Fruit fly (Drosophila melanogaster) whole organism, embryonic: ENCODE results near the gene Alh.

ENCODE experiments used
- Awh ChIP-seq: fragments of 200-800 bp; sonication (Bioruptor generic); IDR thresholded peaks from 2 replicates; pipeline ENCODE4, ENCODE4 v1.3.6; 2022; ENCODE audit warnings: missing biosample characterization, missing genetic modification characterization
- BtbVII ChIP-seq: fragments of 200-800 bp; sonication (Bioruptor generic); optimal IDR thresholded peaks from 3 replicates; lab custom pipeline; 2017; ENCODE audit warnings: missing biosample characterization, mild to moderate bottlenecking, missing genetic modification characterization
- CG10267 ChIP-seq: fragments of 200-800 bp; sonication (Bioruptor generic); optimal IDR thresholded peaks from 2 replicates; lab custom pipeline; 2018; ENCODE audit warnings: missing biosample characterization, mild to moderate bottlenecking, missing genetic modification characterization, moderate library complexity
- CG10959 ChIP-seq: fragments of 200-800 bp; sonication (Bioruptor generic); IDR thresholded peaks from 2 replicates; pipeline ENCODE4 v1.3.6; 2022; ENCODE audit warnings: missing biosample characterization, missing genetic modification characterization
- CG12155 ChIP-seq: fragments of 200-800 bp; sonication (Bioruptor generic); optimal IDR thresholded peaks from 3 replicates; lab custom pipeline; 2016; ENCODE audit warnings: missing biosample characterization, missing genetic modification characterization
- CG14014 ChIP-seq: fragments of 200-800 bp; sonication (Bioruptor generic); IDR thresholded peaks from 2 replicates; pipeline ENCODE4 v1.3.6; 2022; ENCODE audit warnings: missing biosample characterization, missing genetic modification characterization
- CG15479 ChIP-seq: fragments of 200-800 bp; sonication (Bioruptor generic); optimal IDR thresholded peaks from 3 replicates; lab custom pipeline; 2019; ENCODE audit warnings: missing biosample characterization, mild to moderate bottlenecking, missing genetic modification characterization, moderate library complexity
- CG1602 ChIP-seq: fragments of 200-800 bp; sonication (Bioruptor generic); optimal IDR thresholded peaks from 3 replicates; lab custom pipeline; 2016; ENCODE audit warnings: missing biosample characterization, missing genetic modification characterization
- CG17385 ChIP-seq: fragments of 200-800 bp; sonication (Bioruptor generic); optimal IDR thresholded peaks from 3 replicates; lab custom pipeline; 2018; ENCODE audit warnings: missing biosample characterization, mild to moderate bottlenecking, missing genetic modification characterization
- CG2116 ChIP-seq: fragments of 200-800 bp; sonication (Bioruptor generic); optimal IDR thresholded peaks from 3 replicates; lab custom pipeline; 2018; ENCODE audit warnings: missing biosample characterization, mild to moderate bottlenecking, missing genetic modification characterization
- CG30020 ChIP-seq: fragments of 200-800 bp; optimal IDR thresholded peaks from 2 replicates; lab custom pipeline; 2019; ENCODE audit warnings: missing biosample characterization, mild to moderate bottlenecking, missing genetic modification characterization, moderate library complexity
- CG33557 ChIP-seq: fragments of 200-800 bp; sonication (Bioruptor generic); optimal IDR thresholded peaks from 2 replicates; lab custom pipeline; 2019; ENCODE audit warnings: missing biosample characterization, mild to moderate bottlenecking, missing genetic modification characterization, moderate library complexity
- CG3838 ChIP-seq: fragments of 200-800 bp; sonication (Bioruptor generic); optimal IDR thresholded peaks from 3 replicates; lab custom pipeline; 2016; ENCODE audit warnings: missing biosample characterization, missing genetic modification characterization
- CG4328 ChIP-seq: fragments of 200-800 bp; sonication (Bioruptor generic); optimal IDR thresholded peaks from 3 replicates; lab custom pipeline; 2017; ENCODE audit warnings: missing biosample characterization, missing genetic modification reagents, missing genetic modification characterization
- CG4404 ChIP-seq: fragments of 200-800 bp; sonication (Bioruptor generic); IDR thresholded peaks from 2 replicates; pipeline ENCODE4 v1.3.6; 2022; ENCODE audit warnings: missing biosample characterization, missing genetic modification characterization
- CG4820 ChIP-seq: fragments of 200-800 bp; sonication (Bioruptor generic); optimal IDR thresholded peaks from 3 replicates; lab custom pipeline; 2016; ENCODE audit warnings: missing biosample characterization, missing genetic modification characterization
- CG7839 ChIP-seq: fragments of 200-800 bp; sonication (Bioruptor generic); optimal IDR thresholded peaks from 3 replicates; lab custom pipeline; 2018; ENCODE audit warnings: missing biosample characterization, mild to moderate bottlenecking, missing genetic modification characterization, moderate library complexity
- CG8089 ChIP-seq: fragments of 200-800 bp; sonication (Bioruptor generic); optimal IDR thresholded peaks from 3 replicates; lab custom pipeline; 2016; ENCODE audit warnings: missing biosample characterization, missing genetic modification characterization
- CG8388 ChIP-seq: fragments of 200-800 bp; sonication (Bioruptor generic); optimal IDR thresholded peaks from 2 replicates; lab custom pipeline; 2019; ENCODE audit warnings: missing biosample characterization, mild to moderate bottlenecking, missing genetic modification characterization, moderate library complexity
- D19B ChIP-seq: fragments of 200-800 bp; sonication (Bioruptor generic); optimal IDR thresholded peaks from 2 replicates; lab custom pipeline; 2017; ENCODE audit warnings: missing biosample characterization, mild to moderate bottlenecking, missing genetic modification characterization
- Dbx ChIP-seq: fragments of 200-800 bp; sonication (Bioruptor generic); IDR thresholded peaks from 3 replicates; pipeline ENCODE4 v1.3.6; 2022; ENCODE audit warnings: missing biosample characterization, missing genetic modification characterization
- Drgx ChIP-seq: fragments of 200-800 bp; sonication (Bioruptor generic); IDR thresholded peaks from 2 replicates; pipeline ENCODE4 v1.3.6; 2022; ENCODE audit warnings: missing biosample characterization, missing genetic modification characterization
- Nf-YA ChIP-seq: fragments of 200-800 bp; sonication (Bioruptor generic); IDR thresholded peaks from 2 replicates; pipeline ENCODE4 v1.3.6; 2022; ENCODE audit warnings: missing biosample characterization, missing genetic modification characterization
- Nf-YC ChIP-seq: fragments of 200-800 bp; optimal IDR thresholded peaks from 3 replicates; lab custom pipeline; 2019; ENCODE audit warnings: missing biosample characterization, mild to moderate bottlenecking, missing genetic modification characterization, moderate library complexity
- Opbp ChIP-seq: fragments of 200-800 bp; sonication (Bioruptor generic); IDR thresholded peaks from 3 replicates; pipeline ENCODE4 v1.3.6; 2022; ENCODE audit warnings: missing biosample characterization, missing genetic modification characterization; ENCODE audit not compliant: partially characterized antibody
- Rx ChIP-seq: fragments of 200-800 bp; sonication (Bioruptor generic); IDR thresholded peaks from 2 replicates; pipeline ENCODE4 v1.3.6; 2022; ENCODE audit warnings: missing biosample characterization, missing genetic modification characterization
- Six4 ChIP-seq: fragments of 200-800 bp; sonication (Bioruptor generic); optimal IDR thresholded peaks from 2 replicates; lab custom pipeline; 2016; ENCODE audit warnings: missing biosample characterization, missing genetic modification characterization
- Usf ChIP-seq: fragments of 200-800 bp; sonication (Bioruptor generic); optimal IDR thresholded peaks from 2 replicates; lab custom pipeline; 2017; ENCODE audit warnings: missing genotype, missing biosample characterization, missing genetic modification characterization
- ac ChIP-seq: fragments of 200-800 bp; sonication (Bioruptor generic); optimal IDR thresholded peaks from 3 replicates; lab custom pipeline; 2017; ENCODE audit warnings: missing biosample characterization, mild to moderate bottlenecking, missing genetic modification characterization
- az2 ChIP-seq: fragments of 200-800 bp; sonication (Bioruptor generic); optimal IDR thresholded peaks from 3 replicates; lab custom pipeline; 2016; ENCODE audit warnings: missing biosample characterization, missing genetic modification characterization
- ci ChIP-seq: fragments of 200-800 bp; sonication (Bioruptor generic); IDR thresholded peaks from 3 replicates; pipeline ENCODE4 v1.3.6; 2022; ENCODE audit warnings: missing biosample characterization, missing genetic modification characterization
- fd64A ChIP-seq: fragments of 200-800 bp; sonication (Bioruptor generic); optimal IDR thresholded peaks from 3 replicates; lab custom pipeline; 2018; ENCODE audit warnings: missing biosample characterization, mild to moderate bottlenecking, missing genetic modification characterization
- hkb ChIP-seq, 2 experiments: fragments of 200-800 bp in 1 of 2; fragments of >200 bp in 1 of 2; sonication (Bioruptor generic) in 1 of 2; IDR thresholded peaks in 1 of 2; optimal IDR thresholded peaks in 1 of 2; 2 replicates each; pipeline versions ENCODE4 v1.3.6 to Lab custom; 2017 to 2022; ENCODE audit warnings: missing biosample characterization in 1 of 2, missing genetic modification characterization in 1 of 2
- ind ChIP-seq: fragments of 200-800 bp; sonication (Bioruptor generic); optimal IDR thresholded peaks from 3 replicates; lab custom pipeline; 2016; ENCODE audit warnings: missing biosample characterization, missing genetic modification characterization
- jigr1 ChIP-seq: fragments of 200-800 bp; sonication (Bioruptor generic); IDR thresholded peaks from 3 replicates; pipeline ENCODE4 v1.3.6; 2022; ENCODE audit warnings: missing biosample characterization, missing genetic modification characterization
- lilli ChIP-seq: fragments of 200-800 bp; sonication (Bioruptor generic); optimal IDR thresholded peaks from 3 replicates; lab custom pipeline; 2016; ENCODE audit warnings: missing biosample characterization, missing genetic modification characterization
- lmd ChIP-seq: fragments of 200-800 bp; sonication (Bioruptor generic); IDR thresholded peaks from 2 replicates; pipeline ENCODE4 v1.3.6; 2022; ENCODE audit warnings: missing biosample characterization, missing genetic modification characterization
- lola ChIP-seq, 3 experiments: fragments of >200 bp in 2 of 3; fragments of 200-800 bp in 1 of 3; sonication (Bioruptor generic) in 1 of 3; optimal IDR thresholded peaks; 2 replicates each; lab custom pipeline; 2017 to 2019; ENCODE audit warnings: missing biosample characterization in 3 of 3, missing genetic modification characterization in 3 of 3, mild to moderate bottlenecking in 1 of 3, moderate library complexity in 1 of 3
- mld ChIP-seq: fragments of 200-800 bp; sonication (Bioruptor generic); IDR thresholded peaks from 3 replicates; pipeline ENCODE4 v1.3.6; 2022; ENCODE audit warnings: missing biosample characterization, missing genetic modification characterization; ENCODE audit not compliant: partially characterized antibody
- org-1 ChIP-seq: fragments of 200-800 bp; sonication (Bioruptor generic); optimal IDR thresholded peaks from 2 replicates; lab custom pipeline; 2017; ENCODE audit warnings: missing biosample characterization, missing genetic modification characterization
- prd ChIP-seq, 3 experiments: fragments of >200 bp in 2 of 3; fragments of 200-800 bp in 1 of 3; sonication (Bioruptor generic) in 1 of 3; optimal IDR thresholded peaks in 2 of 3; IDR thresholded peaks in 1 of 3; 2 replicates in 2 of 3; 3 replicates in 1 of 3; pipeline versions ENCODE4 v1.3.6 to Lab custom; 2017 to 2022; ENCODE audit warnings: missing biosample characterization in 1 of 3, missing genetic modification characterization in 1 of 3
- sens-2 ChIP-seq: fragments of 200-800 bp; sonication (Bioruptor generic); IDR thresholded peaks from 2 replicates; pipeline ENCODE4 v1.3.6; 2022; ENCODE audit warnings: missing biosample characterization, missing genetic modification characterization
- seq ChIP-seq: fragments of 200-800 bp; sonication (Bioruptor generic); IDR thresholded peaks from 2 replicates; pipeline ENCODE4 v1.3.6; 2022; ENCODE audit warnings: missing biosample characterization, missing genetic modification characterization
- so ChIP-seq: fragments of 200-800 bp; sonication (Bioruptor generic); IDR thresholded peaks from 3 replicates; pipeline ENCODE4 v1.3.6; 2022; ENCODE audit warnings: missing biosample characterization, missing genetic modification characterization
- stwl ChIP-seq: fragments of 200-800 bp; sonication (Bioruptor generic); optimal IDR thresholded peaks from 3 replicates; lab custom pipeline; 2018; ENCODE audit warnings: missing biosample characterization, mild to moderate bottlenecking, missing genetic modification characterization, moderate library complexity
- trem ChIP-seq: fragments of 200-800 bp; optimal IDR thresholded peaks from 3 replicates; lab custom pipeline; 2019; ENCODE audit warnings: missing biosample characterization, mild to moderate bottlenecking, missing genetic modification characterization, moderate library complexity
- zen2 ChIP-seq: fragments of 200-800 bp; sonication (Bioruptor generic); IDR thresholded peaks from 3 replicates; pipeline ENCODE4 v1.3.6; 2022; ENCODE audit warnings: missing biosample characterization, missing genetic modification characterization; ENCODE audit not compliant: partially characterized antibody

The Alh gene

DNA sequence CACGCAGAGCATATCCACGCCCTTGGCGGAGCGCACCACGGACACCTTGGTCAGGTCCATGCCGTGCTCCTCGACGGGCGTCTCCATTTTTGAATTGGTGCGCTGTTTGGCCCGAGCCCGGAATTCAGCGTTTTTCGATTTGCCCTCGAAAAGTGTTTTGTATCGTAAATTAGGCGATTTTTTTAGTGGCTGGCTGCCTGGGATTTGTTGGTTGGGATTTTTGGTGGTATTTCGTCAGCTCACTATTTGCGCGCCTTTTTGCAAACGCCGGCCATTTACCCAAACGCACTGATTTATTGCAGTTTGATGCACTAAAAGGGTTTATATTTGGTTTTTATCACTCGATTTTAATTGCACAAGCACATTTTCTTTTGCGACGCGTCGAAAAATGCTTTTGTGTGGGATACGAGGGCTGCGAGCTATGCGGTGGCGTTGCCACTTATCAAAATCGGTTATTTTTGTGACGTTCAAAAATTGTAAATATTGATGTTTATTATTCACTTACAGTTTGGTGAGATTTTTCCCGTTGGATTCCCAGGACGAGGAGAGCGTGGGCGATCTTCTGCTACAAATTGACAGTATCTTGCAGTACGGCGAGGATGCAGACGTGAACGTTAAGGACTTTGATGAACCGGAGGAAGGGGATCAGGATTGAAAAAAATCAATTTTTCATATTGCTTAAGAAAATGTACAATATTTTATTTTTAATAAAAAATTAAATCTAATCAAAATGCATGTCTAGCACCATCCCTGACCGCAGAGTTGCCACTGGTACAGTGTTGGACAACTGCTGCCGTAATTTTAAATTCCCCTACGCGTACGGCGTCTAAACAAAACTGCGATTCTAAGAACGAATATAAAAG is 26.8 kb upstream of the Alh start, which contains the start of the genes gfzf and Sas-4 (continued):
- TF ChIP-seq CG3838 (GFP tag; lab: Kevin White, UChicago) (no peak), mld (GFP tag; lab: Robert Waterston, UW) (no peak), prd (optimal IDR thresholded peaks at IDR 0.05; lab: Kevin White, UChicago) (no peak), prd (GFP tag; IDR thresholded peaks at IDR 0.05; lab: Robert Waterston, UW) (peak; percentile 71; the same call in 2 of the 3 replicates), CG30020 (peak; percentile 34), CG4404 (GFP tag; lab: Robert Waterston, UW) (peak; percentile 62; the same call in 1 of the 2 replicates), Drgx (GFP tag; lab: Robert Waterston, UW) (peak; percentile 53; the same call in 1 of the 2 replicates), lmd (GFP tag; lab: Robert Waterston, UW) (peak; percentile 74; the same call in 1 of the 2 replicates), Dbx (GFP tag; lab: Robert Waterston, UW) (peak; percentile 54; the same call in 2 of the 3 replicates), CG7839 (tag; lab: Kevin White, UChicago) (peak; percentile 54), stwl (tag; lab: Kevin White, UChicago) (peak; percentile 39), Nf-YC (tag; lab: Kevin White, UChicago) (peak; percentile 34), fd64A (no peak), zen2 (GFP tag; lab: Robert Waterston, UW) (no peak), CG8388 (GFP tag; lab: Kevin White, UChicago) (peak; percentile 23), seq (peak; percentile 58), CG8089 (GFP tag; lab: Kevin White, UChicago) (peak; percentile 10), lilli (peak; percentile 78), CG10267 (peak; percentile 92), CG12155 (GFP tag; lab: Kevin White, UChicago) (peak; percentile 44), CG14014 (peak; percentile 66; the same call in 1 of the 2 replicates), so (GFP tag; lab: Robert Waterston, UW) (no peak), Opbp (GFP tag; lab: Robert Waterston, UW) (0 out of 3 replicates have a peak, but pooled peaks have one; percentile 13), ac (no peak), jigr1 (0 out of 3 replicates have a peak, but pooled peaks have one; percentile 35), az2 (peak; percentile 58), ci (GFP tag; lab: Robert Waterston, UW) (peak; percentile 44; the same call in 1 of the 3 replicates), CG1602 (GFP tag; lab: Kevin White, UChicago) (peak; percentile 57), Rx (peak; percentile 44; the same call in 1 of the 2 replicates), CG4328 (GFP tag; lab: Kevin White, UChicago) (peak; percentile 45), trem (tag; lab: Kevin White, UChicago) (peak; percentile 50), Six4 (GFP tag; lab: Kevin White, UChicago) (peak; percentile 38), CG33557 (peak; percentile 38), Awh (peak; percentile 13; the same call in 1 of the 2 replicates), sens-2 (GFP tag; lab: Robert Waterston, UW) (0 out of 2 replicates have a peak, but pooled peaks have one; percentile 35), Nf-YA (GFP tag; lab: Robert Waterston, UW) (no peak), lola (GFP tag; optimal IDR thresholded peaks at IDR 0.05; lab: Kevin White, UChicago) (peak in 1 of 3 experiments; percentile 49), CG17385 (peak; percentile 46), D19B (GFP tag; lab: Kevin White, UChicago) (peak; percentile 34), BtbVII (GFP tag; lab: Kevin White, UChicago) (no peak), CG2116 (GFP tag; lab: Kevin White, UChicago) (peak; percentile 75), Usf (peak; percentile 64), CG15479 (peak; percentile 6), ind (GFP tag; lab: Kevin White, UChicago) (peak; percentile 72), CG10959 (GFP tag; lab: Robert Waterston, UW) (no peak), hkb (optimal IDR thresholded peaks at IDR 0.05; lab: Kevin White, UChicago) (no peak), hkb (GFP tag; IDR thresholded peaks at IDR 0.05; lab: Robert Waterston, UW) (peak; percentile 48; the same call in 1 of the 2 replicates), org-1 (GFP tag; lab: Kevin White, UChicago) (no peak), CG4820 (peak; percentile 22)
